Worm (Caenorhabditis elegans) whole organism, L4/young adult: ENCODE results near the gene bath-3.

Source experiments
- W03F9.2 ChIP-seq: fragments of 150-350 bp; optimal IDR thresholded peaks from 2 replicates; lab custom pipeline; 2014; ENCODE audit warnings: missing biosample characterization, missing genetic modification characterization
- dao-5 ChIP-seq: sonication (generic microtip); optimal IDR thresholded peaks from 2 replicates; lab custom pipeline; 2016; ENCODE audit warnings: missing genotype, missing genetic modification characterization, moderate library complexity, missing compliant biosample characterization
- him-1 ChIP-seq: sonication (generic microtip); optimal IDR thresholded peaks from 2 replicates; lab custom pipeline; 2016; ENCODE audit warnings: missing genotype, missing genetic modification reagents, missing genetic modification characterization, missing compliant biosample characterization

ce11 chrII:2011179-2011578 is 19.1 kb downstream of the bath-3 start:
- no peak for TF ChIP-seq dao-5
- TF ChIP-seq him-1, result no peak
- TF ChIP-seq W03F9.2 (tag; lab: Kevin White, UChicago), result no peak
